Fruit fly (Drosophila melanogaster) whole organism, embryonic: ENCODE data around the gene nerfin-2.
A peak's percentile ranks its signal among the peaks of the same experiment; 100 is the strongest.

ENCODE experiments used
- C15 ChIP-seq: fragments of 200-800 bp; sonication (Bioruptor generic); IDR thresholded peaks from 3 replicates; pipeline ENCODE4 v1.3.6; 2022; ENCODE audit warnings: missing biosample characterization, missing genetic modification characterization
- CG10147 ChIP-seq: fragments of 200-800 bp; sonication (Bioruptor generic); optimal IDR thresholded peaks from 2 replicates; lab custom pipeline; 2019; ENCODE audit warnings: missing biosample characterization, mild to moderate bottlenecking, missing genetic modification characterization, moderate library complexity
- CG11456 ChIP-seq: fragments of 200-800 bp; sonication (Bioruptor generic); IDR thresholded peaks from 3 replicates; pipeline ENCODE4 v1.3.6; 2022; ENCODE audit warnings: missing biosample characterization, missing genetic modification characterization
- CG12219 ChIP-seq: fragments of 200-800 bp; sonication (Bioruptor generic); optimal IDR thresholded peaks from 3 replicates; lab custom pipeline; 2018; ENCODE audit warnings: missing biosample characterization, mild to moderate bottlenecking, missing genetic modification characterization
- CG12769 ChIP-seq: fragments of 200-800 bp; sonication (Bioruptor generic); optimal IDR thresholded peaks from 2 replicates; lab custom pipeline; 2019; ENCODE audit warnings: missing biosample characterization, mild to moderate bottlenecking, missing genetic modification characterization, moderate library complexity
- CG14014 ChIP-seq: fragments of 200-800 bp; sonication (Bioruptor generic); IDR thresholded peaks from 2 replicates; pipeline ENCODE4 v1.3.6; 2022; ENCODE audit warnings: missing biosample characterization, missing genetic modification characterization
- CG15269 ChIP-seq: fragments of 200-800 bp; sonication (Bioruptor generic); optimal IDR thresholded peaks from 2 replicates; lab custom pipeline; 2018; ENCODE audit warnings: missing biosample characterization, mild to moderate bottlenecking, missing genetic modification characterization, moderate library complexity
- CG15514 ChIP-seq: fragments of 200-800 bp; sonication (Bioruptor generic); optimal IDR thresholded peaks from 3 replicates; lab custom pipeline; 2017; ENCODE audit warnings: missing biosample characterization, missing genetic modification characterization, mild to moderate bottlenecking, moderate library complexity, missing genetic modification reagents
- CG18599 ChIP-seq: fragments of 200-800 bp; sonication (Bioruptor generic); optimal IDR thresholded peaks from 3 replicates; lab custom pipeline; 2017; ENCODE audit warnings: missing biosample characterization, missing genetic modification characterization, mild to moderate bottlenecking, moderate library complexity, missing genetic modification reagents
- CG2678 ChIP-seq: fragments of 200-800 bp; sonication (Bioruptor generic); optimal IDR thresholded peaks from 3 replicates; lab custom pipeline; 2019; ENCODE audit warnings: missing biosample characterization, mild to moderate bottlenecking, missing genetic modification characterization, moderate library complexity
- CG34376 ChIP-seq: fragments of 200-800 bp; sonication (Bioruptor generic); optimal IDR thresholded peaks from 2 replicates; lab custom pipeline; 2018; ENCODE audit warnings: missing biosample characterization, mild to moderate bottlenecking, missing genetic modification characterization
- CG5180 ChIP-seq: fragments of 200-800 bp; sonication (Bioruptor generic); optimal IDR thresholded peaks from 3 replicates; lab custom pipeline; 2017; ENCODE audit warnings: missing biosample characterization, missing genetic modification characterization, mild to moderate bottlenecking, moderate library complexity, missing genetic modification reagents
- CG8290 ChIP-seq, 3 experiments: fragments of 200-800 bp; sonication (Bioruptor generic); optimal IDR thresholded peaks; 2 replicates each; lab custom pipeline; 2016 to 2019; ENCODE audit warnings: missing biosample characterization in 3 of 3, missing genetic modification characterization in 3 of 3, mild to moderate bottlenecking in 2 of 3, moderate library complexity in 1 of 3
- CTCF ChIP-seq: fragments of 200-800 bp; sonication (Bioruptor generic); optimal IDR thresholded peaks from 2 replicates; lab custom pipeline; 2017; ENCODE audit warnings: missing biosample characterization, mild to moderate bottlenecking, missing genetic modification characterization, moderate library complexity
- Eip74EF ChIP-seq, 2 experiments: fragments of 200-800 bp in 1 of 2; fragments of >200 bp in 1 of 2; sonication (Bioruptor generic) in 1 of 2; optimal IDR thresholded peaks; 2 replicates each; lab custom pipeline; 2017 to 2019; ENCODE audit warnings: missing biosample characterization in 2 of 2, missing genetic modification characterization in 2 of 2, mild to moderate bottlenecking in 1 of 2, moderate library complexity in 1 of 2
- Fer1 ChIP-seq: fragments of 200-800 bp; sonication (Bioruptor generic); optimal IDR thresholded peaks from 2 replicates; lab custom pipeline; 2017; ENCODE audit warnings: missing biosample characterization, mild to moderate bottlenecking, missing genetic modification characterization
- GATAe ChIP-seq: fragments of 200-800 bp; sonication (Bioruptor generic); conservative IDR thresholded peaks from 2 replicates; pipeline ENCODE4 v1.3.6; 2022; ENCODE audit warnings: missing biosample characterization, missing genetic modification characterization
- HLH4C ChIP-seq: fragments of 200-800 bp; sonication (Bioruptor generic); IDR thresholded peaks from 3 replicates; pipeline ENCODE4 v1.3.6; 2022; ENCODE audit warnings: missing biosample characterization, missing genetic modification characterization; ENCODE audit not compliant: partially characterized antibody
- Hand ChIP-seq: fragments of 200-800 bp; sonication (Bioruptor generic); optimal IDR thresholded peaks from 2 replicates; lab custom pipeline; 2017; ENCODE audit warnings: mild to moderate bottlenecking, missing biosample characterization, missing genetic modification reagents, missing genetic modification characterization
- HmgZ ChIP-seq: fragments of 200-800 bp; sonication (Bioruptor generic); optimal IDR thresholded peaks from 2 replicates; lab custom pipeline; 2018; ENCODE audit warnings: missing biosample characterization, mild to moderate bottlenecking, missing genetic modification characterization
- Hr78 ChIP-seq, 2 experiments: fragments of 200-800 bp in 1 of 2; fragments of >200 bp in 1 of 2; sonication (Bioruptor generic) in 1 of 2; optimal IDR thresholded peaks; 2 replicates each; lab custom pipeline; 2017 to 2019; ENCODE audit warnings: missing biosample characterization in 2 of 2, missing genetic modification characterization in 2 of 2, mild to moderate bottlenecking in 1 of 2, moderate library complexity in 1 of 2
- MBD-R2 ChIP-seq: fragments of 200-800 bp; sonication (Bioruptor generic); IDR thresholded peaks from 2 replicates; pipeline ENCODE4 v1.3.6; 2022; ENCODE audit warnings: missing biosample characterization, missing genetic modification characterization
- Nf-YA ChIP-seq: fragments of 200-800 bp; sonication (Bioruptor generic); IDR thresholded peaks from 2 replicates; pipeline ENCODE4 v1.3.6; 2022; ENCODE audit warnings: missing biosample characterization, missing genetic modification characterization
- Pdp1 ChIP-seq, 2 experiments: fragments of 200-800 bp; sonication (Bioruptor generic); optimal IDR thresholded peaks; 3 replicates each; lab custom pipeline; 2016; ENCODE audit warnings: missing biosample characterization in 2 of 2, missing genetic modification characterization in 2 of 2, mild to moderate bottlenecking in 1 of 2, moderate library complexity in 1 of 2
- Xbp1 ChIP-seq: fragments of 200-800 bp; sonication (Bioruptor generic); optimal IDR thresholded peaks from 3 replicates; lab custom pipeline; 2016; ENCODE audit warnings: missing biosample characterization, mild to moderate bottlenecking, missing genetic modification characterization
- bigmax ChIP-seq: fragments of 200-800 bp; sonication (Bioruptor generic); optimal IDR thresholded peaks from 2 replicates; lab custom pipeline; 2018; ENCODE audit warnings: missing biosample characterization, mild to moderate bottlenecking, missing genetic modification characterization
- caup ChIP-seq: fragments of 200-800 bp; sonication (Bioruptor generic); optimal IDR thresholded peaks from 3 replicates; lab custom pipeline; 2017; ENCODE audit warnings: missing biosample characterization, mild to moderate bottlenecking, missing genetic modification characterization, moderate library complexity; ENCODE audit not compliant: severe bottlenecking
- chm ChIP-seq: fragments of 200-800 bp; sonication (Bioruptor generic); IDR thresholded peaks from 2 replicates; pipeline ENCODE4 v1.3.6; 2022; ENCODE audit warnings: missing biosample characterization, missing genetic modification characterization
- crol ChIP-seq: fragments of 200-800 bp; sonication (Bioruptor generic); IDR thresholded peaks from 2 replicates; pipeline ENCODE4 v1.3.6; 2022; ENCODE audit warnings: missing biosample characterization, missing genetic modification characterization
- crp ChIP-seq, 2 experiments: fragments of 200-800 bp; sonication (Bioruptor generic); optimal IDR thresholded peaks; 2 replicates in 1 of 2; 3 replicates in 1 of 2; lab custom pipeline; 2017; ENCODE audit warnings: missing biosample characterization in 2 of 2, missing genetic modification characterization in 2 of 2, mild to moderate bottlenecking in 1 of 2, moderate library complexity in 1 of 2
- cwo ChIP-seq: fragments of 200-800 bp; sonication (Bioruptor generic); optimal IDR thresholded peaks from 3 replicates; lab custom pipeline; 2017; ENCODE audit warnings: missing biosample characterization, missing genetic modification characterization, mild to moderate bottlenecking, moderate library complexity, missing genetic modification reagents
- exex ChIP-seq: fragments of 200-800 bp; sonication (Bioruptor generic); optimal IDR thresholded peaks from 4 replicates; lab custom pipeline; 2018; ENCODE audit warnings: missing biosample characterization, mild to moderate bottlenecking, missing genetic modification characterization, moderate library complexity
- ftz-f1 ChIP-seq: fragments of 200-800 bp; sonication (Bioruptor generic); optimal IDR thresholded peaks from 2 replicates; lab custom pipeline; 2016; ENCODE audit warnings: missing biosample characterization, missing genetic modification characterization
- gce ChIP-seq: fragments of 200-800 bp; sonication (Bioruptor generic); IDR thresholded peaks from 3 replicates; pipeline ENCODE4 v1.3.6; 2022; ENCODE audit warnings: missing biosample characterization, missing genetic modification characterization
- grn ChIP-seq: fragments of 200-800 bp; sonication (Bioruptor generic); optimal IDR thresholded peaks from 3 replicates; lab custom pipeline; 2017; ENCODE audit warnings: missing biosample characterization, missing genetic modification characterization
- gro ChIP-seq: fragments of 200-800 bp; sonication (Bioruptor generic); optimal IDR thresholded peaks from 2 replicates; lab custom pipeline; 2016; ENCODE audit warnings: missing biosample characterization, missing genetic modification characterization
- jumu ChIP-seq: fragments of 200-800 bp; sonication (Bioruptor generic); optimal IDR thresholded peaks from 3 replicates; lab custom pipeline; 2016; ENCODE audit warnings: missing biosample characterization, missing genetic modification characterization
- klu ChIP-seq: fragments of 200-800 bp; sonication (Bioruptor generic); IDR thresholded peaks from 2 replicates; pipeline ENCODE4 v1.3.6; 2022; ENCODE audit warnings: missing biosample characterization, missing genetic modification characterization
- kni ChIP-seq: fragments of 200-800 bp; sonication (Bioruptor generic); optimal IDR thresholded peaks from 3 replicates; lab custom pipeline; 2017; ENCODE audit warnings: mild to moderate bottlenecking, missing biosample characterization, missing genetic modification reagents, missing genetic modification characterization
- lab ChIP-seq: fragments of 200-800 bp; sonication (Bioruptor generic); optimal IDR thresholded peaks from 3 replicates; lab custom pipeline; 2017; ENCODE audit warnings: missing biosample characterization, missing genetic modification characterization, mild to moderate bottlenecking, moderate library complexity, missing genetic modification reagents
- lbe ChIP-seq: fragments of 200-800 bp; sonication (Bioruptor generic); optimal IDR thresholded peaks from 2 replicates; lab custom pipeline; 2016; ENCODE audit warnings: missing biosample characterization, mild to moderate bottlenecking, missing genetic modification characterization
- mirr ChIP-seq: fragments of 200-800 bp; sonication (Bioruptor generic); optimal IDR thresholded peaks from 3 replicates; lab custom pipeline; 2018; ENCODE audit warnings: missing biosample characterization, mild to moderate bottlenecking, missing genetic modification characterization
- pan ChIP-seq, 4 experiments: fragments of >200 bp in 3 of 4; fragments of 200-800 bp in 1 of 4; sonication (Bioruptor generic) in 1 of 4; optimal IDR thresholded peaks in 3 of 4; IDR thresholded peaks in 1 of 4; 2 replicates each; pipeline versions ENCODE4 v1.3.6 to Lab custom; 2017 to 2022; ENCODE audit warnings: missing biosample characterization in 2 of 4, missing genetic modification characterization in 2 of 4, mixed read lengths in 1 of 4
- sd ChIP-seq: fragments of 200-800 bp; sonication (Bioruptor generic); optimal IDR thresholded peaks from 3 replicates; lab custom pipeline; 2018; ENCODE audit warnings: missing biosample characterization, mild to moderate bottlenecking, missing genetic modification characterization, moderate library complexity
- so ChIP-seq: fragments of 200-800 bp; sonication (Bioruptor generic); IDR thresholded peaks from 3 replicates; pipeline ENCODE4 v1.3.6; 2022; ENCODE audit warnings: missing biosample characterization, missing genetic modification characterization
- sug ChIP-seq: fragments of 200-800 bp; optimal IDR thresholded peaks from 2 replicates; lab custom pipeline; 2019; ENCODE audit warnings: missing biosample characterization, mild to moderate bottlenecking, missing genetic modification characterization, moderate library complexity
- twi ChIP-seq: fragments of 200-800 bp; optimal IDR thresholded peaks from 2 replicates; lab custom pipeline; 2019; ENCODE audit warnings: missing biosample characterization, mild to moderate bottlenecking, missing genetic modification characterization, moderate library complexity

The nerfin-2 gene

DNA sequence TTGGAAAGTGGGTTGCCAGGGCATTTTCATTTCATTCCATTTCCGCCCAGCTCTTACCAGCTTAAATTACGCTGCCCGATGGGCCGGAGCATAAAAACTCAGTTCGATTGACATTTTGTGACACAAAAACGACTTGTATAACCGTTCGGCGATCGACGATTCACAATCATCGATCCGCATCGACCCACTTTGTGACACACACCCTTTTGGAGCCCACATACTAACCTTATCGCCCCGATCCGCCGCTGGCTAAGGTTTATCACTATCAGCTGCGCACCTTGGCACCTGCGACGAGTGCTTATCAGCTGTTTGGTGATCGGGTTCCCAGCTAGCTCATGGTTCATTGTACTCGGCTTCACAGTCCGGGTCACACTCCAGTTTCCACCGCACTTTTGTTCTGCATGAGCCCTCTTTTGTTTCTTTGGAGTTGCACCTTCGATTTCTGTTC lies 28.5 kb downstream of the nerfin-2 start:
- TF ChIP-seq Pdp1 (GFP tag; optimal IDR thresholded peaks at IDR 0.05; lab: Kevin White, UChicago) (peak in 1 of 2 experiments; percentile 98), CG15514 (GFP tag; lab: Kevin White, UChicago) (peak; percentile 20), cwo (GFP tag; lab: Kevin White, UChicago) (peak; percentile 74), lbe (GFP tag; lab: Kevin White, UChicago) (no peak), so (GFP tag; lab: Robert Waterston, UW) (0 out of 3 replicates have a peak, but pooled peaks have one; percentile 17), sd (tag; lab: Kevin White, UChicago) (peak; percentile 55), pan (optimal IDR thresholded peaks at IDR 0.05; lab: Kevin White, UChicago) (no peak), pan (GFP tag; optimal IDR thresholded peaks at IDR 0.05 in 1 of 2, IDR thresholded peaks at IDR 0.05 in 1 of 2) (peak in 1 of 2 experiments; percentile 16), CG10147 (GFP tag; lab: Kevin White, UChicago) (no peak), gce (GFP tag; lab: Robert Waterston, UW) (0 out of 3 replicates have a peak, but pooled peaks have one; percentile 11), twi (peak; percentile 23), caup (peak; percentile 10), Xbp1 (GFP tag; lab: Kevin White, UChicago) (no peak), Nf-YA (GFP tag; lab: Robert Waterston, UW) (0 out of 2 replicates have a peak, but pooled peaks have one; percentile 20), jumu (GFP tag; lab: Kevin White, UChicago) (no peak), Hr78 (GFP tag; optimal IDR thresholded peaks at IDR 0.05; lab: Kevin White, UChicago) (peak in 1 of 2 experiments; percentile 94), crp (GFP tag; optimal IDR thresholded peaks at IDR 0.05; lab: Kevin White, UChicago) (peak in 1 of 2 experiments; percentile 7), CG5180 (GFP tag; lab: Kevin White, UChicago) (peak; percentile 31), C15 (GFP tag; lab: Robert Waterston, UW) (0 out of 3 replicates have a peak, but pooled peaks have one; percentile 35), CG18599 (peak; percentile 32), Eip74EF (GFP tag; optimal IDR thresholded peaks at IDR 0.05; lab: Kevin White, UChicago) (peak in 1 of 2 experiments; percentile 58), klu (GFP tag; lab: Robert Waterston, UW) (no peak), Hand (peak; percentile 19), exex (peak; percentile 86), CG2678 (peak; percentile 25), CG12769 (tag; lab: Kevin White, UChicago) (peak; percentile 27), bigmax (GFP tag; lab: Kevin White, UChicago) (no peak), CG11456 (GFP tag; lab: Robert Waterston, UW) (no peak), gro (GFP tag; lab: Kevin White, UChicago) (peak; percentile 9), MBD-R2 (GFP tag; lab: Robert Waterston, UW) (peak; percentile 17; the same call in 1 of the 2 replicates), Fer1 (GFP tag; lab: Kevin White, UChicago) (peak; percentile 31), mirr (GFP tag; lab: Kevin White, UChicago) (peak; percentile 82), kni (peak; percentile 15), lab (peak; percentile 73), CG14014 (GFP tag; lab: Robert Waterston, UW) (0 out of 2 replicates have a peak, but pooled peaks have one; percentile 43), sug (peak; percentile 92), CG34376 (GFP tag; lab: Kevin White, UChicago) (peak; percentile 90), HLH4C (GFP tag; lab: Robert Waterston, UW) (no peak), ftz-f1 (GFP tag; lab: Kevin White, UChicago) (peak; percentile 36), CG8290 (GFP tag; optimal IDR thresholded peaks at IDR 0.05; lab: Kevin White, UChicago) (no peak), CG8290 (tag; optimal IDR thresholded peaks at IDR 0.05; lab: Kevin White, UChicago) (peak in 1 of 2 experiments; percentile 46), crol (GFP tag; lab: Robert Waterston, UW) (peak; percentile 37; the same call in 1 of the 2 replicates), HmgZ (tag; lab: Kevin White, UChicago) (peak; percentile 60), CTCF (GFP tag; lab: Kevin White, UChicago) (no peak), GATAe (GFP tag; lab: Robert Waterston, UW) (peak; percentile 77), grn (GFP tag; lab: Kevin White, UChicago) (peak; percentile 100), CG15269 (tag; lab: Kevin White, UChicago) (peak; percentile 16), CG12219 (peak; percentile 8), chm (GFP tag; lab: Robert Waterston, UW) (peak; percentile 62; the same call in 1 of the 2 replicates)
